Worm (Caenorhabditis elegans) whole organism, L4 larva: ENCODE measurements around the gene tbx-43.

ENCODE experiments used
- aha-1 ChIP-seq: fragments of 150-350 bp; peaks from one replicate; lab custom pipeline; 2014; ENCODE audit warnings: missing biosample characterization, missing genetic modification characterization
- aly-2 ChIP-seq: sonication (generic microtip); optimal IDR thresholded peaks from 2 replicates; lab custom pipeline; 2018; ENCODE audit warnings: missing biosample characterization, missing genetic modification characterization
- ama-1 ChIP-seq: fragments of 150-350 bp; optimal IDR thresholded peaks from 2 replicates; lab custom pipeline; 2014; ENCODE audit warnings: inconsistent platforms, mixed read lengths
- ceh-32 ChIP-seq: sonication (generic microtip); optimal IDR thresholded peaks from 2 replicates; lab custom pipeline; 2016; ENCODE audit warnings: mild to moderate bottlenecking, missing genetic modification characterization, missing compliant biosample characterization; ENCODE audit not compliant: poor library complexity
- ceh-44 ChIP-seq: fragments of 200-800 bp; sonication (Bioruptor generic); IDR thresholded peaks from 2 replicates; pipeline ENCODE4 v1.3.6; 2022; ENCODE audit warnings: missing genetic modification reagents, missing genetic modification characterization, missing compliant biosample characterization
- ceh-62 ChIP-seq: sonication (generic microtip); optimal IDR thresholded peaks from 2 replicates; lab custom pipeline; 2017; ENCODE audit warnings: missing biosample characterization, missing genetic modification characterization
- ces-1 ChIP-seq: fragments of 150-350 bp; sonication (generic microtip); optimal IDR thresholded peaks from 4 replicates; lab custom pipeline; 2014; ENCODE audit warnings: missing biosample characterization, missing genetic modification reagents, missing genetic modification characterization
- ctbp-1 ChIP-seq: fragments of 200-800 bp; sonication (Bioruptor generic); IDR thresholded peaks from 2 replicates; pipeline ENCODE4 v1.3.6; 2022; ENCODE audit warnings: missing genetic modification reagents, missing genetic modification characterization, missing compliant biosample characterization
- daf-12 ChIP-seq: fragments of 150-350 bp; optimal IDR thresholded peaks from 2 replicates; lab custom pipeline; 2014; ENCODE audit warnings: missing biosample characterization, missing genetic modification reagents, missing genetic modification characterization
- daf-19 ChIP-seq: fragments of 200-800 bp; sonication (Bioruptor generic); conservative IDR thresholded peaks from 2 replicates; pipeline ENCODE4 v1.3.6; 2022; ENCODE audit warnings: missing genetic modification characterization, missing compliant biosample characterization
- dmd-9 ChIP-seq: fragments of 200-800 bp; sonication (Bioruptor generic); IDR thresholded peaks from 2 replicates; pipeline ENCODE4 v1.3.6; 2022; ENCODE audit warnings: missing genetic modification reagents, missing genetic modification characterization, missing compliant biosample characterization
- egl-27 ChIP-seq: sonication (generic microtip); optimal IDR thresholded peaks from 3 replicates; lab custom pipeline; 2017; ENCODE audit warnings: missing biosample characterization, missing genetic modification reagents, missing genetic modification characterization
- egl-43 ChIP-seq: fragments of 200-800 bp; sonication (Bioruptor generic); IDR thresholded peaks from 2 replicates; pipeline ENCODE4 v1.3.6; 2022; ENCODE audit warnings: missing genetic modification reagents, missing genetic modification characterization, missing compliant biosample characterization
- fkh-10 ChIP-seq: fragments of 150-350 bp; optimal IDR thresholded peaks from 2 replicates; lab custom pipeline; 2014; ENCODE audit warnings: missing biosample characterization, missing genetic modification reagents, missing genetic modification characterization
- hlh-30 ChIP-seq: sonication (generic microtip); optimal IDR thresholded peaks from 2 replicates; lab custom pipeline; 2017; ENCODE audit warnings: antibody characterized with exemption, mild to moderate bottlenecking, missing genetic modification characterization, missing compliant biosample characterization; ENCODE audit not compliant: insufficient read depth
- jun-1 ChIP-seq: fragments of 150-350 bp; optimal IDR thresholded peaks from 2 replicates; lab custom pipeline; 2014; ENCODE audit warnings: missing biosample characterization, missing genetic modification reagents, missing genetic modification characterization
- lin-15B ChIP-seq: fragments of 150-350 bp; sonication (generic microtip); optimal IDR thresholded peaks from 3 replicates; lab custom pipeline; 2014; ENCODE audit warnings: missing biosample characterization, missing genetic modification characterization
- lin-29 ChIP-seq: fragments of 200-800 bp; sonication (Bioruptor generic); IDR thresholded peaks from 2 replicates; pipeline ENCODE4 v1.3.6; 2022; ENCODE audit warnings: missing genetic modification reagents, missing genetic modification characterization, missing compliant biosample characterization
- lsy-2 ChIP-seq, 2 experiments: fragments of 150-350 bp in 1 of 2; sonication (generic microtip) in 1 of 2; optimal IDR thresholded peaks; 2 replicates each; lab custom pipeline; 2014 to 2017; ENCODE audit warnings: missing biosample characterization in 2 of 2, missing genetic modification characterization in 2 of 2
- mdl-1 ChIP-seq, 2 experiments: fragments of 150-350 bp in 1 of 2; sonication (generic microtip) in 1 of 2; optimal IDR thresholded peaks; 2 replicates each; lab custom pipeline; 2014 to 2017; ENCODE audit warnings: missing biosample characterization in 2 of 2, missing genetic modification characterization in 2 of 2
- nhr-28 ChIP-seq: fragments of 150-350 bp; optimal IDR thresholded peaks from 2 replicates; lab custom pipeline; 2014; ENCODE audit warnings: missing biosample characterization, missing genetic modification characterization
- nhr-41 ChIP-seq: fragments of 200-800 bp; sonication (Bioruptor generic); IDR thresholded peaks from 2 replicates; pipeline ENCODE4 v1.3.6; 2022; ENCODE audit warnings: missing genetic modification reagents, missing genetic modification characterization, missing compliant biosample characterization
- nhr-42 ChIP-seq: fragments of 200-800 bp; sonication (Bioruptor generic); IDR thresholded peaks from 2 replicates; pipeline ENCODE4 v1.3.6; 2022; ENCODE audit warnings: missing genetic modification characterization, missing compliant biosample characterization
- nhr-6 ChIP-seq: fragments of 150-350 bp; optimal IDR thresholded peaks from 2 replicates; lab custom pipeline; 2014; ENCODE audit warnings: missing biosample characterization, missing genetic modification characterization
- nhr-76 ChIP-seq: fragments of 150-350 bp; optimal IDR thresholded peaks from 2 replicates; lab custom pipeline; 2014; ENCODE audit warnings: missing biosample characterization, missing genetic modification characterization
- set-16 ChIP-seq: fragments of 200-800 bp; sonication (Bioruptor generic); IDR thresholded peaks from 2 replicates; pipeline ENCODE4 v1.3.6; 2022; ENCODE audit warnings: missing genetic modification reagents, missing genetic modification characterization, missing compliant biosample characterization
- skn-1 ChIP-seq: fragments of 150-350 bp; optimal IDR thresholded peaks from 2 replicates; lab custom pipeline; 2014; ENCODE audit warnings: missing biosample characterization, missing genetic modification characterization
- spr-1 ChIP-seq: sonication (generic microtip); optimal IDR thresholded peaks from 2 replicates; lab custom pipeline; 2016; ENCODE audit warnings: mild to moderate bottlenecking, missing genetic modification characterization, missing compliant biosample characterization
- unc-130 ChIP-seq: sonication (generic microtip); optimal IDR thresholded peaks from 2 replicates; lab custom pipeline; 2016; ENCODE audit warnings: missing genetic modification reagents, missing genetic modification characterization, missing compliant biosample characterization
- unc-62 ChIP-seq, 3 experiments: fragments of 150-350 bp in 1 of 3; sonication (generic microtip); optimal IDR thresholded peaks in 2 of 3; peaks in 1 of 3; 1 replicate in 1 of 3; 2 replicates in 2 of 3; lab custom pipeline; 2014 to 2017; ENCODE audit warnings: missing biosample characterization in 3 of 3, missing genetic modification characterization in 3 of 3, missing genetic modification reagents in 3 of 3, missing genotype in 1 of 3
- zfp-2 ChIP-seq: sonication (generic microtip); optimal IDR thresholded peaks from 2 replicates; lab custom pipeline; 2016; ENCODE audit warnings: mild to moderate bottlenecking, missing genetic modification characterization, missing compliant biosample characterization
- zip-11 ChIP-seq: fragments of 200-800 bp; sonication (Bioruptor generic); IDR thresholded peaks from 2 replicates; pipeline ENCODE4 v1.3.6; 2022; ENCODE audit warnings: missing genetic modification characterization, missing compliant biosample characterization

tbx-43 gene

ce11 chrIII:1764463-1764862 lies 5.4 kb downstream of the tbx-43 start:
- no peak for TF ChIP-seq zip-11
- TF ChIP-seq set-16: peak; percentile 82
- TF ChIP-seq dmd-9: no peak

- TF ChIP-seq nhr-6 (tag; lab: Kevin White, UChicago): no peak
- TF ChIP-seq mdl-1 (tag; optimal IDR thresholded peaks at IDR 0.05; lab: Kevin White, UChicago): no peak
- no peak for TF ChIP-seq nhr-42 (GFP tag; lab: Robert Waterston, UW)
- TF ChIP-seq egl-27 (tag; lab: Kevin White, UChicago): no peak
- no peak for TF ChIP-seq nhr-41 (GFP tag; lab: Robert Waterston, UW)
- TF ChIP-seq ceh-32 (tag; lab: Kevin White, UChicago): no peak
- no peak for TF ChIP-seq unc-130 (GFP tag; lab: Kevin White, UChicago)
- peak; percentile 17 for TF ChIP-seq aha-1 (tag; lab: Kevin White, UChicago)
Observed at ce11 chrIII:1763222-1763621, 6.7 kb downstream of the tbx-43 start, which contains the start of gene cnc-6. TSS of gene cnc-6 (plus strand) at chrIII:1763522.

ce11 chrIII:1758632-1759031 lies 11.3 kb downstream of the tbx-43 start, which contains the start of gene Y46E12A.2:
TSS of gene Y46E12A.2 (plus strand) at chrIII:1758932.
- TF ChIP-seq ceh-62 (tag; lab: Kevin White, UChicago): no peak
- TF ChIP-seq dmd-9: no peak
- TF ChIP-seq ceh-44: no peak
- no peak for TF ChIP-seq nhr-28 (tag; lab: Kevin White, UChicago)
- TF ChIP-seq nhr-76 (tag; lab: Kevin White, UChicago): no peak
- no peak for TF ChIP-seq lin-29 (GFP tag; lab: Robert Waterston, UW)
- no peak for TF ChIP-seq jun-1 (tag; lab: Kevin White, UChicago)
- TF ChIP-seq egl-43 (GFP tag; lab: Robert Waterston, UW): no peak
- no peak for TF ChIP-seq aly-2 (tag; lab: Kevin White, UChicago)

- TF ChIP-seq unc-62 (GFP tag; optimal IDR thresholded peaks at IDR 0.05 in 1 of 2; lab: Kevin White, UChicago): peak in 1 of 2 experiments; percentile 29
- no peak for TF ChIP-seq unc-62 (tag; optimal IDR thresholded peaks at IDR 0.05; lab: Kevin White, UChicago)
- TF ChIP-seq skn-1: no peak
- TF ChIP-seq, all 104 proteins: peak for 1
Observed at ce11 chrIII:1758151-1758550, 11.7 kb downstream of the tbx-43 start, which contains the start of gene Y46E12A.5. TSS of gene Y46E12A.5 (minus strand) at chrIII:1758251.

ce11 chrIII:1754842-1755241 lies 15.1 kb downstream of the tbx-43 start, which contains the start of gene Y46E12A.3:
TSS of gene Y46E12A.3 (minus strand) at chrIII:1754942.
- TF ChIP-seq ama-1 (lab: Kevin White, UChicago): no peak
- TF ChIP-seq ces-1 (GFP tag; lab: Kevin White, UChicago): no peak
- TF ChIP-seq daf-12 (tag; lab: Kevin White, UChicago): no peak
- no peak for TF ChIP-seq lin-15B (tag; lab: Kevin White, UChicago)
- no peak for TF ChIP-seq nhr-42 (GFP tag; lab: Robert Waterston, UW)
- TF ChIP-seq daf-19 (GFP tag; lab: Robert Waterston, UW): no peak
- TF ChIP-seq aha-1 (tag; lab: Kevin White, UChicago): no peak

- peak; percentile 5 for TF ChIP-seq aha-1 (tag; lab: Kevin White, UChicago)
- peak; percentile 86 for TF ChIP-seq ces-1 (GFP tag; lab: Kevin White, UChicago)
- peak in 1 of 2 experiments; percentile 7 for TF ChIP-seq lsy-2 (tag; optimal IDR thresholded peaks at IDR 0.05; lab: Kevin White, UChicago)
- 0 out of 2 replicates have a peak, but pooled peaks have one; percentile 24 for TF ChIP-seq ctbp-1 (GFP tag; lab: Robert Waterston, UW)
- TF ChIP-seq hlh-30 (tag; lab: Kevin White, UChicago): peak; percentile 34
- TF ChIP-seq unc-62 (GFP tag; optimal IDR thresholded peaks at IDR 0.05 in 1 of 2; lab: Kevin White, UChicago): peak in 1 of 2 experiments; percentile 64
- no peak for TF ChIP-seq unc-62 (tag; optimal IDR thresholded peaks at IDR 0.05; lab: Kevin White, UChicago)
- no peak for TF ChIP-seq zfp-2 (tag; lab: Kevin White, UChicago)
- TF ChIP-seq spr-1 (tag; lab: Kevin White, UChicago): no peak
- TF ChIP-seq fkh-10 (GFP tag; lab: Kevin White, UChicago): peak; percentile 45
Observed at ce11 chrIII:1745450-1746127, 24.3 kb downstream of the tbx-43 start.
